Worm (Caenorhabditis elegans) whole organism, L4/young adult: ENCODE measurements around the gene JC8.7.

ENCODE experiments used
- W03F9.2 ChIP-seq: fragments of 150-350 bp; optimal IDR thresholded peaks from 2 replicates; lab custom pipeline; 2014; ENCODE audit warnings: missing biosample characterization, missing genetic modification characterization
- him-1 ChIP-seq: sonication (generic microtip); optimal IDR thresholded peaks from 2 replicates; lab custom pipeline; 2016; ENCODE audit warnings: missing genotype, missing genetic modification reagents, missing genetic modification characterization, missing compliant biosample characterization

- no peak for TF ChIP-seq him-1 (tag; lab: Kevin White, UChicago)
- no peak for TF ChIP-seq W03F9.2
Measured at ce11 chrIV:13272494-13272893, 25.4 kb downstream of the JC8.7 start, which contains the start of gene unc-26.
